Fruit fly (Drosophila melanogaster): ENCODE measurements around the gene mtSSB.

DNA sequence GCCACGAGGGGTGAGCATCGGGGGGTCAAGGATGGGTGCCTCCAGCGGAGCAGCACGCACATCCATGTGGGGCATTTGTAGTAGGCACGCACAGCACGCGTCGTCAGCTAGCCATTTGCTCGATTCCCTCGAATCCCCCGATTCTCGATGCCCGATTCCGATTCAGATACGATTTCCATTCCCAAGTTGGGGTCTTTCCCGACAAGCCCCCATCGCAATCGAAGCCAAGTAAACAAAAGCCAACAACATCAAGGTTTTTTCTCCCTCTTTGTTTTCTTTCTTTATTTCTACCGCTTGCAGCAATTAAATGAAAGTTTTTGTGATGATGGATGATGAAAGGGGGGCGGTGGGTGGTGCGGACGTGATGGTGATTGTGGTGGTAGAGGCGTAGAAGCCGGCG, 22.0 kb upstream of the mtSSB start:
- TF ChIP-seq CG8478 (optimal IDR thresholded peaks at IDR 0.05) (no peak), psq (optimal IDR thresholded peaks at IDR 0.05) (no peak)

Measured in whole organism.